Fruit fly (Drosophila melanogaster) whole organism, pupa: ENCODE results near the gene CG13989.

Source experiments
- CG10348 ChIP-seq: fragments of 200-800 bp; sonication (Bioruptor generic); IDR thresholded peaks from 2 replicates; pipeline ENCODE4 v1.3.6; 2022; ENCODE audit warnings: missing biosample characterization, missing genetic modification characterization
- CG12605 ChIP-seq: fragments of 200-800 bp; sonication (Bioruptor generic); IDR thresholded peaks from 2 replicates; pipeline ENCODE4 v1.3.6; 2022; ENCODE audit warnings: missing biosample characterization, missing genetic modification characterization
- CG17806 ChIP-seq: fragments of 200-800 bp; sonication (Bioruptor generic); optimal IDR thresholded peaks from 2 replicates; lab custom pipeline; 2018; ENCODE audit warnings: missing biosample characterization, mild to moderate bottlenecking, missing genetic modification characterization, moderate library complexity
- CG32121 ChIP-seq: fragments of 200-800 bp; sonication (Bioruptor generic); IDR thresholded peaks from 2 replicates; pipeline ENCODE4 v1.3.6; 2022; ENCODE audit warnings: missing biosample characterization, missing genetic modification characterization
- CG4496 ChIP-seq: fragments of 200-800 bp; sonication (Bioruptor generic); IDR thresholded peaks from 3 replicates; pipeline ENCODE4 v1.3.6; 2022; ENCODE audit warnings: missing biosample characterization, missing genetic modification characterization
- CG8159 ChIP-seq: fragments of 200-800 bp; sonication (Bioruptor generic); optimal IDR thresholded peaks from 3 replicates; lab custom pipeline; 2018; ENCODE audit warnings: missing biosample characterization, mild to moderate bottlenecking, missing genetic modification characterization, moderate library complexity
- CG8301 ChIP-seq: fragments of 200-800 bp; sonication (Bioruptor generic); optimal IDR thresholded peaks from 2 replicates; lab custom pipeline; 2018; ENCODE audit warnings: missing biosample characterization, mild to moderate bottlenecking, missing genetic modification characterization
- CG9948 ChIP-seq: fragments of 200-800 bp; sonication (Bioruptor generic); optimal IDR thresholded peaks from 2 replicates; lab custom pipeline; 2018; ENCODE audit warnings: missing biosample characterization, mild to moderate bottlenecking, missing genetic modification characterization, moderate library complexity
- EcR ChIP-seq: fragments of 200-800 bp; sonication (Bioruptor generic); optimal IDR thresholded peaks from 3 replicates; lab custom pipeline; 2019; ENCODE audit warnings: missing biosample characterization, missing genetic modification characterization, mild to moderate bottlenecking, moderate library complexity, missing genetic modification reagents
- Ets98B ChIP-seq: fragments of 200-800 bp; sonication (Bioruptor generic); IDR thresholded peaks from 2 replicates; pipeline ENCODE4 v1.3.6; 2022; ENCODE audit warnings: missing biosample characterization, missing genetic modification characterization
- Pif1A ChIP-seq: fragments of 200-800 bp; sonication (Bioruptor generic); optimal IDR thresholded peaks from 3 replicates; lab custom pipeline; 2016; ENCODE audit warnings: missing biosample characterization, missing genetic modification characterization

DNA sequence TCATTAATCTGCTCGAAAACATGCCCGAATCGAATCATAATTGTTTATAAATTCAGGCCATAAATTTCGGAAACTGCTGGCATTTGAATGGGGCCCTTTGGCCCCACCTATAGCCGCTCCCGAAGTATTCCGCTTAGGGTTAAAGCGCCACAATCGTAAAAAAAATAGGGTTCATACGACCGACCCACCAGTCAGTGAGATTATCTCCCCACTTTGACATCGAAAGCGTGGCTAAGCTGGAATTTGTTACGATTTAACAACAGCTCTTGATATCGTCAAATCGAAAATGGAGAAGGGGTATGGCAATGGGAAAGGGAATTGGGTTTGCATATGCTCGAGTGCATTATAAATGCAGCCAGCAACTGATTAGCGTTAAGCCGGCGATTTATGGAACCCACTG is 38.6 kb downstream of the CG13989 start:
- TF ChIP-seq CG8301 (tag; lab: Kevin White, UChicago) (no peak), EcR (GFP tag; lab: Kevin White, UChicago) (no peak), Pif1A (no peak), CG4496 (GFP tag; lab: Robert Waterston, UW) (no peak), CG8159 (tag; lab: Kevin White, UChicago) (no peak), CG12605 (GFP tag; lab: Robert Waterston, UW) (no peak), CG17806 (tag; lab: Kevin White, UChicago) (no peak), CG9948 (no peak), Ets98B (GFP tag; lab: Robert Waterston, UW) (no peak), CG32121 (GFP tag; lab: Robert Waterston, UW) (no peak), CG10348 (GFP tag; lab: Robert Waterston, UW) (no peak)
